Fruit fly (Drosophila melanogaster) whole organism, pupa: Measurements from ENCODE around the gene tau.
A peak's percentile ranks its signal among the peaks of the same experiment; 100 is the strongest.

ENCODE experiments used
- CG10348 ChIP-seq: fragments of 200-800 bp; sonication (Bioruptor generic); IDR thresholded peaks from 2 replicates; pipeline ENCODE4 v1.3.6; 2022; ENCODE audit warnings: missing biosample characterization, missing genetic modification characterization
- CG13204 ChIP-seq: fragments of 200-800 bp; sonication (Bioruptor generic); optimal IDR thresholded peaks from 2 replicates; lab custom pipeline; 2018; ENCODE audit warnings: missing biosample characterization, mild to moderate bottlenecking, missing genetic modification characterization, moderate library complexity
- CG14655 ChIP-seq: fragments of 200-800 bp; sonication (Bioruptor generic); optimal IDR thresholded peaks from 3 replicates; lab custom pipeline; 2017; ENCODE audit warnings: mild to moderate bottlenecking, missing biosample characterization, missing genetic modification reagents, missing genetic modification characterization
- CG15710 ChIP-seq: fragments of 200-800 bp; sonication (Bioruptor generic); optimal IDR thresholded peaks from 2 replicates; lab custom pipeline; 2018; ENCODE audit warnings: missing biosample characterization, mild to moderate bottlenecking, missing genetic modification characterization, moderate library complexity
- CG32121 ChIP-seq: fragments of 200-800 bp; sonication (Bioruptor generic); IDR thresholded peaks from 2 replicates; pipeline ENCODE4 v1.3.6; 2022; ENCODE audit warnings: missing biosample characterization, missing genetic modification characterization
- CG34367 ChIP-seq: fragments of 200-800 bp; sonication (Bioruptor generic); optimal IDR thresholded peaks from 2 replicates; lab custom pipeline; 2018; ENCODE audit warnings: missing biosample characterization, mild to moderate bottlenecking, missing genetic modification characterization
- CG4496 ChIP-seq: fragments of 200-800 bp; sonication (Bioruptor generic); IDR thresholded peaks from 3 replicates; pipeline ENCODE4 v1.3.6; 2022; ENCODE audit warnings: missing biosample characterization, missing genetic modification characterization
- CG9948 ChIP-seq: fragments of 200-800 bp; sonication (Bioruptor generic); optimal IDR thresholded peaks from 2 replicates; lab custom pipeline; 2018; ENCODE audit warnings: missing biosample characterization, mild to moderate bottlenecking, missing genetic modification characterization, moderate library complexity
- EcR ChIP-seq: fragments of 200-800 bp; sonication (Bioruptor generic); optimal IDR thresholded peaks from 3 replicates; lab custom pipeline; 2019; ENCODE audit warnings: missing biosample characterization, missing genetic modification characterization, mild to moderate bottlenecking, moderate library complexity, missing genetic modification reagents
- Ets98B ChIP-seq: fragments of 200-800 bp; sonication (Bioruptor generic); IDR thresholded peaks from 2 replicates; pipeline ENCODE4 v1.3.6; 2022; ENCODE audit warnings: missing biosample characterization, missing genetic modification characterization
- Pif1A ChIP-seq: fragments of 200-800 bp; sonication (Bioruptor generic); optimal IDR thresholded peaks from 3 replicates; lab custom pipeline; 2016; ENCODE audit warnings: missing biosample characterization, missing genetic modification characterization
- Pif1B ChIP-seq: fragments of 200-800 bp; sonication (Bioruptor generic); optimal IDR thresholded peaks from 3 replicates; lab custom pipeline; 2016; ENCODE audit warnings: missing biosample characterization, missing genetic modification characterization
- Snoo ChIP-seq: fragments of 200-800 bp; sonication (Bioruptor generic); optimal IDR thresholded peaks from 3 replicates; lab custom pipeline; 2017; ENCODE audit warnings: missing biosample characterization, mild to moderate bottlenecking, missing genetic modification characterization, inconsistent platforms
- rn ChIP-seq: fragments of 200-800 bp; sonication (Bioruptor generic); IDR thresholded peaks from 2 replicates; pipeline ENCODE4 v1.3.6; 2022; ENCODE audit warnings: missing biosample characterization, missing genetic modification characterization

DNA sequence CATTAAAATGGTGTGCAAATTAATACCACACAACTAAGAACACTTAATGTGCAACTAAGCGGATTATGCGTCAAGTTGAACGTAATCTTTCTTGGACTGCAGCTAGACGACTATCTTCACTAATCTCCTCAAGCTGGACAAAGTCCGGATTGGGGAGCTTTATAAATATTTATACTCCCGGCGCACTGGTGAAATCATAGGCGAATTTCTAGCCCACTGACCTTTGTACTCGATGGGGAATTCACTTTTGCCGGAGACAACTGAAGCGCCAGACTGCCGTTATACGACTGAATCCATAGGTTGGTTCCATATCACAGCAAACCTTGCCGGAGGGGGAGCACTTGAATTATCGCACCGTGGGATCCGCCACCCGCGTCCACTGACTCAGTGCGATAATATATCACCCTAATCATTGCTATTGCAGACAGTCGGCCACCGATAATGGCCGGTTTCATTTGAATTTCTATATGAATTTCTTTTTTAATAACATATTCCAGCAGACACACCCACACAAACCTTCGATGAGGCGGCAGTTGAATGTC is 49.3 kb upstream of the tau start:
- TF ChIP-seq EcR (no peak), CG13204 (no peak), Pif1A (no peak), CG34367 (tag; lab: Kevin White, UChicago) (no peak), CG15710 (no peak), CG32121 (GFP tag; lab: Robert Waterston, UW) (no peak), Snoo (tag; lab: Kevin White, UChicago) (no peak), CG14655 (GFP tag; lab: Kevin White, UChicago) (no peak), Ets98B (0 out of 2 replicates have a peak, but pooled peaks have one; percentile 33), Pif1B (GFP tag; lab: Kevin White, UChicago) (no peak), CG9948 (tag; lab: Kevin White, UChicago) (no peak), CG10348 (no peak), rn (GFP tag; lab: Robert Waterston, UW) (no peak), CG4496 (GFP tag; lab: Robert Waterston, UW) (no peak)
